Worm (Caenorhabditis elegans): ENCODE data around the gene nhr-141.

ce11 chrV:7492924-7493323, 48.5 kb downstream of the nhr-141 start, which contains the start of gene srbc-10:
- no peak for TF ChIP-seq sdc-2 (tag; optimal IDR thresholded peaks at IDR 0.05)
- TF ChIP-seq ceh-45 (GFP tag; IDR thresholded peaks at IDR 0.05) = no peak
- no peak for TF ChIP-seq zip-5 (tag; optimal IDR thresholded peaks at IDR 0.05)
- TF ChIP-seq madf-2 (tag; optimal IDR thresholded peaks at IDR 0.05) = no peak
- TF ChIP-seq ceh-19 (GFP tag; optimal IDR thresholded peaks at IDR 0.05) = no peak
